Worm (Caenorhabditis elegans) whole organism, L3 larva: ENCODE results near the gene hrde-2.

Source experiments
- ama-1 ChIP-seq: fragments of 150-350 bp; optimal IDR thresholded peaks from 2 replicates; lab custom pipeline; 2018
- ceh-82 ChIP-seq: fragments of 150-350 bp; optimal IDR thresholded peaks from 2 replicates; lab custom pipeline; 2014; ENCODE audit warnings: missing biosample characterization, missing genetic modification characterization
- egl-5 ChIP-seq: fragments of 150-350 bp; optimal IDR thresholded peaks from 2 replicates; lab custom pipeline; 2017; ENCODE audit warnings: missing biosample characterization, missing genetic modification reagents, missing genetic modification characterization, inconsistent platforms
- elt-2 ChIP-seq: sonication (generic microtip); optimal IDR thresholded peaks from 2 replicates; lab custom pipeline; 2016; ENCODE audit warnings: missing genetic modification reagents, mild to moderate bottlenecking, missing genetic modification characterization, missing compliant biosample characterization
- jun-1 ChIP-seq: fragments of 150-350 bp; optimal IDR thresholded peaks from 2 replicates; lab custom pipeline; 2014; ENCODE audit warnings: missing biosample characterization, missing genetic modification reagents, missing genetic modification characterization
- lin-39 ChIP-seq: fragments of 150-350 bp; optimal IDR thresholded peaks from 2 replicates; lab custom pipeline; 2018; ENCODE audit warnings: missing biosample characterization, missing genetic modification reagents, missing genetic modification characterization
- nfya-1 ChIP-seq: sonication (generic microtip); optimal IDR thresholded peaks from 2 replicates; lab custom pipeline; 2017; ENCODE audit warnings: missing genetic modification characterization, mild to moderate bottlenecking, missing compliant biosample characterization, antibody characterized with exemption, moderate library complexity; ENCODE audit not compliant: insufficient read depth
- nhr-28 ChIP-seq: fragments of 150-350 bp; optimal IDR thresholded peaks from 2 replicates; lab custom pipeline; 2014; ENCODE audit warnings: missing biosample characterization, missing genetic modification characterization
- pqm-1 ChIP-seq: fragments of 150-350 bp; optimal IDR thresholded peaks from 2 replicates; lab custom pipeline; 2017; ENCODE audit warnings: missing biosample characterization, missing genetic modification characterization, inconsistent platforms
- sea-2 ChIP-seq: fragments of 150-350 bp; sonication (generic microtip); optimal IDR thresholded peaks from 4 replicates; lab custom pipeline; 2014; ENCODE audit warnings: missing biosample characterization, missing genetic modification reagents, missing genetic modification characterization
- snpc-4 ChIP-seq: fragments of 150-350 bp; optimal IDR thresholded peaks from 2 replicates; lab custom pipeline; 2014; ENCODE audit warnings: missing biosample characterization, missing genetic modification characterization
- zag-1 ChIP-seq: fragments of 150-350 bp; optimal IDR thresholded peaks from 2 replicates; lab custom pipeline; 2014; ENCODE audit warnings: missing biosample characterization, missing genetic modification characterization
- ztf-11 ChIP-seq: fragments of 150-350 bp; optimal IDR thresholded peaks from 2 replicates; lab custom pipeline; 2014; ENCODE audit warnings: missing biosample characterization, missing genetic modification characterization

ce11 chrV:15020229-15020628 is 15.3 kb downstream of the hrde-2 start, which contains the start of gene F14H8.2:
- no peak for TF ChIP-seq sea-2
- TF ChIP-seq elt-2 (tag; lab: Kevin White, UChicago) = no peak
- no peak for TF ChIP-seq snpc-4 (tag; lab: Kevin White, UChicago)
- TF ChIP-seq ama-1 = no peak
- no peak for TF ChIP-seq ztf-11 (tag; lab: Kevin White, UChicago)
- TF ChIP-seq nhr-28 (tag; lab: Kevin White, UChicago) = no peak
- no peak for TF ChIP-seq lin-39 (tag; lab: Kevin White, UChicago)
- no peak for TF ChIP-seq ceh-82 (tag; lab: Kevin White, UChicago)
- no peak for TF ChIP-seq zag-1
- no peak for TF ChIP-seq pqm-1
- no peak for TF ChIP-seq nfya-1
- no peak for TF ChIP-seq jun-1 (tag; lab: Kevin White, UChicago)
- TF ChIP-seq egl-5 (tag; lab: Kevin White, UChicago) = no peak
